Worm (Caenorhabditis elegans): ENCODE measurements around the gene F21H12.3.

The F21H12.3 gene

DNA sequence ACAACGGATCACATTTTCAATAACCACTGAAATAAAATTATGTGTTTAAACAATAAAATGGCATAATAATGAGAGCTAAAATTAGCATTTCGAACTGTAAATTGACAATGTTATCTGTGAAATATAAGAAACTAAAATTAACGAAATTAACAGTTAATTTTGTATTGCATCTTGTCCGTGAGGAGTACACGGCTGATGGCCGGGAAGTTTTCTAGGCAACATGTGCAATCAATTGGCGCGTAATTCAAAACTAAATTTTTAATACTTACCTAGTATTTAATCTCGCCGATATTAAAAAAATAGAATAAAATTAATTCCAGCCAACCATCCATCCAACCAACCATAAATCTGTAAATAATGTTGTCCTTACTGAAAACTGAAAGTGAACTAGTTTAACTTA lies 21.2 kb upstream of the F21H12.3 start (continued):
- no peak for TF ChIP-seq ztf-11 (tag; optimal IDR thresholded peaks at IDR 0.05)
- no peak for TF ChIP-seq ama-1 (optimal IDR thresholded peaks at IDR 0.05)
- TF ChIP-seq F13H6.1 (tag; optimal IDR thresholded peaks at IDR 0.05) = peak; percentile 83
- TF ChIP-seq mbf-1 (tag; optimal IDR thresholded peaks at IDR 0.05) = no peak
- TF ChIP-seq ztf-1 (GFP tag; conservative IDR thresholded peaks at IDR 0.05) = no peak
- TF ChIP-seq lin-13 (GFP tag; optimal IDR thresholded peaks at IDR 0.05) = peak; percentile 71
- peak; percentile 36 for TF ChIP-seq egl-27 (tag; optimal IDR thresholded peaks at IDR 0.05)
- TF ChIP-seq ZK546.5 (tag; optimal IDR thresholded peaks at IDR 0.05) = no peak
- peak; percentile 98 for TF ChIP-seq gmeb-1 (tag; optimal IDR thresholded peaks at IDR 0.05)

DNA sequence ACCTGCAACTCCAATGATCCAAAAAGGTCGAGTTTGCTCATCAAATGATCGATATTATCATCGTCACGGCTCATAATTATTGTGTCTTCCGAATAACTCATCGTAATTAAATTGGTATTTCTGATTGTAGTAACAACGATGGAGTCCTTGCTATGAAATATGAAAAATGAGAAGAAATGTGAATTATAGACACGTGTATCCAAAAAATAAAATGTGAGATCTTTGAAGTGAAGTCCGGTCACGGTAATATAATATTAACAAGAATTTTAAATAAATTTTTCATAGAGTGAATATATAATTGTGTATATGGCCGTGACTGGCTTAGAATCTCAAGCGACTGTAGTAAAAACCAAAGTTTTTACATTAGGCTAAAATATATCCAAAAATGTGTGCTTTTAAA lies 15.7 kb upstream of the F21H12.3 start, which contains the start of gene H12I13.1:
TSS of gene H12I13.1 (minus strand) at position 101 of the 400 bp plus-strand sequence.
- TF ChIP-seq lin-11 (tag; optimal IDR thresholded peaks at IDR 0.05) (no peak), crh-2 (tag; optimal IDR thresholded peaks at IDR 0.05) (no peak), zag-1 (tag; optimal IDR thresholded peaks at IDR 0.05) (no peak), unc-62 (GFP tag; optimal IDR thresholded peaks at IDR 0.05) (no peak), nhr-11 (tag; optimal IDR thresholded peaks at IDR 0.05) (no peak), ztf-1 (GFP tag; conservative IDR thresholded peaks at IDR 0.05) (no peak), C34F6.9 (tag; optimal IDR thresholded peaks at IDR 0.05) (no peak), unc-55 (GFP tag; optimal IDR thresholded peaks at IDR 0.05) (no peak), nhr-77 (tag; optimal IDR thresholded peaks at IDR 0.05) (no peak), sem-4 (tag; optimal IDR thresholded peaks at IDR 0.05) (no peak), nhr-23 (tag; optimal IDR thresholded peaks at IDR 0.05) (no peak), nhr-237 (tag; optimal IDR thresholded peaks at IDR 0.05) (no peak), lin-39 (tag; optimal IDR thresholded peaks at IDR 0.05) (no peak), ama-1 (optimal IDR thresholded peaks at IDR 0.05) (no peak), lin-13 (GFP tag; optimal IDR thresholded peaks at IDR 0.05) (no peak), R02D3.7 (tag; optimal IDR thresholded peaks at IDR 0.05) (no peak), nhr-10 (tag; optimal IDR thresholded peaks at IDR 0.05) (no peak), gmeb-1 (tag; optimal IDR thresholded peaks at IDR 0.05) (no peak), mab-5 (tag; optimal IDR thresholded peaks at IDR 0.05) (no peak)

DNA sequence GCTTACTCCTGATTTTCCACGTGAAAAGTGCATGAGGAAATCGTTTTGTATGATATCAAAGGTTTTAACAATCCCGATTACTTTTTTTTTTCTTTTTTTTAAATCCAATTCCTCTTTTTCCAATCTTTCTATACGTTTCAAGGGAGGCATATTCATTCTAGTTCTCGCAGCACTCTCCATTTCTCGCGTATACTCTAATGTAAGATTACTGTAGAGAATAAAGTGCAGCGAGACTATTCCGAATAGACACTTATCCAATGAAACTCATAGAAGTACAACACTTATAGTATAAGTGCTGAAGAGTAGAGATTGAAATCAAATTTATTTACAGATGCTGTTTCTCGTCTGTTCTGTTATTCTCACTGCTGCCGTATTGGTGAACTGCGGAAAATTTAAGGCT lies 5.1 kb upstream of the F21H12.3 start, which contains the start of gene H12I13.6:
TSS of gene H12I13.6 (plus strand) at position 301 of the 400 bp plus-strand sequence.
- TF ChIP-seq unc-39 (tag; optimal IDR thresholded peaks at IDR 0.05) (no peak), unc-55 (GFP tag; optimal IDR thresholded peaks at IDR 0.05) (no peak), nhr-6 (tag; optimal IDR thresholded peaks at IDR 0.05) (no peak), nhr-77 (tag; optimal IDR thresholded peaks at IDR 0.05) (no peak), nhr-129 (tag; optimal IDR thresholded peaks at IDR 0.05) (no peak), F13H6.1 (tag; optimal IDR thresholded peaks at IDR 0.05) (no peak), ceh-16 (tag; optimal IDR thresholded peaks at IDR 0.05) (no peak), crh-2 (tag; optimal IDR thresholded peaks at IDR 0.05) (no peak)

DNA sequence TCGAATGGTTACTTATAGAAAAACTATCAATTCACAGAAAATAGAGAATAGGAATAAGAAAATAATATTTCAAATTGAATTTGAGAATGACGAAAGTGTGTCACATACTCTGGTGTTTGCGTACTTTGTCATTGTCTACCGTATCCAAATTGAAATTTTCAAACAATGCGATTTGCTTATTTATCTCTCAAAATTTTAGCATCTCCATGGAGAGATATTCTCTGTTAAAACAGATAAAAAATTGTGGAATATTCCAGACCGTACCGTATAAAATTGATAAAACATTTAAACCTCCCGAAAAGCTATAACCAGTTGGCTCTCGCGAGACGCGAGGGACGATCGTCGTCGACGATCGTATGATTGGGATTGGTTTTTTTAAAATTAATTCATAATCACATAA lies 2.0 kb upstream of the F21H12.3 start, which contains the start of gene fbf-1:
TSS of gene fbf-1 (minus strand) at position 101 of the 400 bp plus-strand sequence.
- TF ChIP-seq F13H6.1 (tag; optimal IDR thresholded peaks at IDR 0.05) (no peak), dmd-4 (tag; optimal IDR thresholded peaks at IDR 0.05) (no peak), unc-55 (GFP tag; optimal IDR thresholded peaks at IDR 0.05) (no peak)

DNA sequence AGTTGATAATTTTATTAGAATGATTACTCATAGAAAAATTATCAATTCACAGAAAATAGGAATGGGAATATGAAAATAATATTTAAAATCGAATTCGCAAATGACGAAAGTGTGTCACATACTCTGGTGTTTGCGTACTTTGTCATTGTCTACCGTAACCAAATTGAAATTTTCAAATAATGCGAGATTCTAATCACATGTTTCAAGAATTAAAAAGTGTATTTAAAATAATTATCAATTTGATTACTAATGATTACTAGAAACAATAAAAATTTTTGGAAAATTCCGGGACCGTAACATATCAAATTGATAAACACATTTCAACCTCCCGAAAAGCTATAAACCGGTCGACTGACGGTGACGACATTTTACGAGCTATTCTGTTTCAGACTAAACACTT lies 8.7 kb downstream of the F21H12.3 start, which contains the start of the genes fbf-2 and nspg-3:
TSS of gene fbf-2 (minus strand) at position 101 of the 400 bp plus-strand sequence.
TSS of gene nspg-3 (plus strand) at position 388 of the 400 bp plus-strand sequence.
- TF ChIP-seq aly-2 (tag; optimal IDR thresholded peaks at IDR 0.05) (no peak), mbf-1 (tag; optimal IDR thresholded peaks at IDR 0.05) (no peak), lin-11 (tag; optimal IDR thresholded peaks at IDR 0.05) (no peak)

DNA sequence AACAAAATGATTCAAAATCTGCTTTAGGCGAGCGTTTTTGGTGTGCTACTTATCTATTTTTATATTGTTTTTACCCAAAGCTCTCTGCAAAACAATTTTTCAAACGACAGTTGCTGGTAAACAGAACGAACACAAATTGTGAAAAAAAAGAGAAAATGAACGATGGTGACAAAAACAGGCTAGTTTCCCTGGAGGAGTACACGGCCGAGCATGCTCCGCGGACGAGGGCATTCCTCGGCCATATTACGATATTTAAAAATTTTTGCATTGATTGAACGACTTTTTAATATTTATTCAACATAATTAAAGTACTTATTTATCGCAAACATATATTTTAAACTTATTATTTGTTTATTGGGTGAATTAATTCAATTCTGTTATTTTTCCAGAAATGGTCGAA lies 14.7 kb downstream of the F21H12.3 start, which contains the start of the genes tpp-2 and rbbp-5:
TSS of gene tpp-2 (minus strand) at position 157 of the 400 bp plus-strand sequence.
TSS of gene rbbp-5 (plus strand) at position 390 of the 400 bp plus-strand sequence.
- peak; percentile 63 for TF ChIP-seq crh-2 (tag; optimal IDR thresholded peaks at IDR 0.05)
- TF ChIP-seq skn-1 (tag; optimal IDR thresholded peaks at IDR 0.05) = peak; percentile 63
- TF ChIP-seq C34F6.9 (tag; optimal IDR thresholded peaks at IDR 0.05) = peak; percentile 60
- TF ChIP-seq nhr-11 (tag; optimal IDR thresholded peaks at IDR 0.05) = no peak
- no peak for TF ChIP-seq ztf-11 (tag; optimal IDR thresholded peaks at IDR 0.05)
- peak; percentile 56 for TF ChIP-seq gmeb-1 (tag; optimal IDR thresholded peaks at IDR 0.05)
- peak; percentile 68 for TF ChIP-seq sma-9 (GFP tag; optimal IDR thresholded peaks at IDR 0.05)
- TF ChIP-seq sma-9 (tag; optimal IDR thresholded peaks at IDR 0.05) = no peak
- peak; percentile 19 to 83 for TF ChIP-seq lsy-2 (tag; optimal IDR thresholded peaks at IDR 0.05)
- TF ChIP-seq lin-11 (tag; optimal IDR thresholded peaks at IDR 0.05) = peak; percentile 3
- peak; percentile 40 for TF ChIP-seq fos-1 (tag; optimal IDR thresholded peaks at IDR 0.05)

Measured in whole organism, L2 larva.